Fruit fly (Drosophila melanogaster) Kc167 (cell line): ENCODE results near the gene CG14125.

ENCODE experiments used
- Myc ChIP-seq: fragments of >200 bp; optimal IDR thresholded peaks from 2 replicates; lab custom pipeline; 2017; ENCODE audit warnings: missing external identifiers
- h ChIP-seq: fragments of >200 bp; optimal IDR thresholded peaks from 3 replicates; lab custom pipeline; 2018; ENCODE audit warnings: missing external identifiers

DNA sequence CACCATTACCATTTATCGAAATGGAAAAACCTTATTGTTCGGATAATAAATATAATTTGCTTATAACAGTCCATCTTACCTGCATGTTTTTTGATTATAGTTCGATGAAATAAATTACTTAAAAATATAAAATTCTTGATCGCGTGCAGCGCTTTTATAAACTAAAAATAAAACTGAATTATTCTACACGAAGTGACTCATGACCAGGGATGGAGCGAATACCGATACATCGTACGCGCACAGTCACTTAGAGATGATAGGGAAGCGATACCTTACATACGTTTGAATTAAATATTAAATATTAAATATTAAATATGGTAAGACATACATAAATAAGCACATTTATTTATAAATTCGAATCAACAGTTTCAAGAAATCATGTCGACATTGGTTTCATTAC lies 18.3 kb downstream of the CG14125 start, which contains the start of gene viaf:
- TF ChIP-seq Myc (lab: Kevin White, UChicago), result no peak
- no peak for TF ChIP-seq h (lab: Kevin White, UChicago)
